Fruit fly (Drosophila melanogaster) whole organism, embryonic: ENCODE data around the gene CG9667.

Source experiments
- CG10274 ChIP-seq: fragments of 200-800 bp; sonication (Bioruptor generic); optimal IDR thresholded peaks from 3 replicates; lab custom pipeline; 2017; ENCODE audit warnings: missing biosample characterization, mild to moderate bottlenecking, missing genetic modification characterization
- CG10462 ChIP-seq: fragments of 200-800 bp; sonication (Bioruptor generic); optimal IDR thresholded peaks from 2 replicates; lab custom pipeline; 2016; ENCODE audit warnings: missing biosample characterization, missing genetic modification characterization
- CG10654 ChIP-seq: fragments of 200-800 bp; sonication (Bioruptor generic); optimal IDR thresholded peaks from 2 replicates; lab custom pipeline; 2016; ENCODE audit warnings: missing biosample characterization, missing genetic modification characterization
- CG11093 ChIP-seq: fragments of 200-800 bp; sonication (Bioruptor generic); IDR thresholded peaks from 3 replicates; pipeline ENCODE4 v1.3.6; 2022; ENCODE audit warnings: missing biosample characterization, missing genetic modification characterization
- CG11504 ChIP-seq: fragments of 200-800 bp; sonication (Bioruptor generic); optimal IDR thresholded peaks from 3 replicates; lab custom pipeline; 2019; ENCODE audit warnings: missing biosample characterization, mild to moderate bottlenecking, missing genetic modification characterization, moderate library complexity
- CG12155 ChIP-seq: fragments of 200-800 bp; sonication (Bioruptor generic); optimal IDR thresholded peaks from 3 replicates; lab custom pipeline; 2016; ENCODE audit warnings: missing biosample characterization, missing genetic modification characterization
- CG12391 ChIP-seq: fragments of 200-800 bp; sonication (Bioruptor generic); optimal IDR thresholded peaks from 3 replicates; lab custom pipeline; 2018; ENCODE audit warnings: missing biosample characterization, mild to moderate bottlenecking, missing genetic modification characterization, moderate library complexity
- CG13123 ChIP-seq: fragments of 200-800 bp; sonication (Bioruptor generic); optimal IDR thresholded peaks from 2 replicates; lab custom pipeline; 2016; ENCODE audit warnings: missing biosample characterization, missing genetic modification characterization
- CG15011 ChIP-seq: fragments of 200-800 bp; sonication (Bioruptor generic); optimal IDR thresholded peaks from 3 replicates; lab custom pipeline; 2018; ENCODE audit warnings: missing biosample characterization, mild to moderate bottlenecking, missing genetic modification characterization
- CG2875 ChIP-seq: fragments of 200-800 bp; sonication (Bioruptor generic); optimal IDR thresholded peaks from 2 replicates; lab custom pipeline; 2017; ENCODE audit warnings: missing biosample characterization, mild to moderate bottlenecking, missing genetic modification characterization, missing genetic modification reagents
- CG34224 ChIP-seq: fragments of 200-800 bp; sonication (Bioruptor generic); IDR thresholded peaks from 3 replicates; pipeline ENCODE4 v1.3.6; 2022; ENCODE audit warnings: missing biosample characterization, missing genetic modification characterization; ENCODE audit not compliant: partially characterized antibody
- CG5245 ChIP-seq: fragments of 200-800 bp; sonication (Bioruptor generic); optimal IDR thresholded peaks from 3 replicates; lab custom pipeline; 2016; ENCODE audit warnings: missing biosample characterization, missing genetic modification characterization
- CG7372 ChIP-seq: fragments of 200-800 bp; sonication (Bioruptor generic); IDR thresholded peaks from 2 replicates; pipeline ENCODE4 v1.3.6; 2022; ENCODE audit warnings: missing biosample characterization, missing genetic modification characterization
- CG8089 ChIP-seq: fragments of 200-800 bp; sonication (Bioruptor generic); optimal IDR thresholded peaks from 3 replicates; lab custom pipeline; 2016; ENCODE audit warnings: missing biosample characterization, missing genetic modification characterization
- CG9215 ChIP-seq: fragments of 200-800 bp; sonication (Bioruptor generic); IDR thresholded peaks from 2 replicates; pipeline ENCODE4 v1.3.6; 2022; ENCODE audit warnings: missing biosample characterization, missing genetic modification characterization
- CrebB ChIP-seq: fragments of 200-800 bp; sonication (Bioruptor generic); optimal IDR thresholded peaks from 3 replicates; lab custom pipeline; 2018; ENCODE audit warnings: missing biosample characterization, mild to moderate bottlenecking, missing genetic modification characterization
- Dref ChIP-seq: fragments of 200-800 bp; sonication (Bioruptor generic); IDR thresholded peaks from 2 replicates; pipeline ENCODE4 v1.3.6; 2022; ENCODE audit warnings: missing biosample characterization, missing genetic modification characterization
- E2f2 ChIP-seq: fragments of 200-800 bp; sonication (Bioruptor generic); IDR thresholded peaks from 2 replicates; pipeline ENCODE4 v1.3.6; 2022; ENCODE audit warnings: missing biosample characterization, missing genetic modification characterization
- Fer3 ChIP-seq: fragments of 200-800 bp; sonication (Bioruptor generic); optimal IDR thresholded peaks from 2 replicates; lab custom pipeline; 2018; ENCODE audit warnings: missing biosample characterization, mild to moderate bottlenecking, missing genetic modification characterization, moderate library complexity
- H15 ChIP-seq: fragments of 200-800 bp; sonication (Bioruptor generic); IDR thresholded peaks from 3 replicates; pipeline ENCODE4 v1.3.6; 2022; ENCODE audit warnings: missing biosample characterization, missing genetic modification characterization
- HLH4C ChIP-seq: fragments of 200-800 bp; sonication (Bioruptor generic); IDR thresholded peaks from 3 replicates; pipeline ENCODE4 v1.3.6; 2022; ENCODE audit warnings: missing biosample characterization, missing genetic modification characterization; ENCODE audit not compliant: partially characterized antibody
- Hmx ChIP-seq: fragments of 200-800 bp; sonication (Bioruptor generic); optimal IDR thresholded peaks from 2 replicates; lab custom pipeline; 2016; ENCODE audit warnings: missing biosample characterization, missing genetic modification characterization
- Lpt ChIP-seq: fragments of >200 bp; optimal IDR thresholded peaks from 2 replicates; lab custom pipeline; 2018; ENCODE audit warnings: missing biosample characterization, missing genetic modification characterization
- Poxn ChIP-seq: fragments of 200-800 bp; sonication (Bioruptor generic); IDR thresholded peaks from 2 replicates; pipeline ENCODE4 v1.3.6; 2022; ENCODE audit warnings: missing biosample characterization, missing genetic modification characterization
- Ptx1 ChIP-seq: fragments of 200-800 bp; sonication (Bioruptor generic); IDR thresholded peaks from 2 replicates; pipeline ENCODE4 v1.3.6; 2022; ENCODE audit warnings: missing biosample characterization, missing genetic modification characterization
- Scr ChIP-seq: fragments of 200-800 bp; sonication (Bioruptor generic); IDR thresholded peaks from 2 replicates; pipeline ENCODE4 v1.3.6; 2022; ENCODE audit warnings: missing biosample characterization, missing genetic modification characterization; ENCODE audit not compliant: partially characterized antibody
- Sry-β ChIP-seq: fragments of 200-800 bp; sonication (Bioruptor generic); optimal IDR thresholded peaks from 2 replicates; lab custom pipeline; 2018; ENCODE audit warnings: missing biosample characterization, mild to moderate bottlenecking, missing genetic modification characterization, moderate library complexity
- Taf1 ChIP-seq: fragments of 200-800 bp; sonication (Bioruptor generic); IDR thresholded peaks from 2 replicates; pipeline ENCODE4 v1.3.6; 2022; ENCODE audit warnings: missing biosample characterization, missing genetic modification characterization
- Vsx1 ChIP-seq: fragments of 200-800 bp; sonication (Bioruptor generic); optimal IDR thresholded peaks from 2 replicates; lab custom pipeline; 2017; ENCODE audit warnings: missing biosample characterization, mild to moderate bottlenecking, missing genetic modification characterization, missing genetic modification reagents
- corto ChIP-seq: fragments of 200-800 bp; sonication (Bioruptor generic); optimal IDR thresholded peaks from 2 replicates; lab custom pipeline; 2016; ENCODE audit warnings: missing biosample characterization, mild to moderate bottlenecking, missing genetic modification characterization, moderate library complexity
- dmrt11E ChIP-seq: fragments of 200-800 bp; sonication (Bioruptor generic); optimal IDR thresholded peaks from 3 replicates; lab custom pipeline; 2018; ENCODE audit warnings: missing biosample characterization, mild to moderate bottlenecking, missing genetic modification characterization, moderate library complexity
- grau ChIP-seq: fragments of 200-800 bp; optimal IDR thresholded peaks from 3 replicates; lab custom pipeline; 2019; ENCODE audit warnings: missing biosample characterization, mild to moderate bottlenecking, missing genetic modification characterization, moderate library complexity
- lola ChIP-seq, 3 experiments: fragments of >200 bp in 2 of 3; fragments of 200-800 bp in 1 of 3; sonication (Bioruptor generic) in 1 of 3; optimal IDR thresholded peaks; 2 replicates each; lab custom pipeline; 2017 to 2019; ENCODE audit warnings: missing biosample characterization in 3 of 3, missing genetic modification characterization in 3 of 3, mild to moderate bottlenecking in 1 of 3, moderate library complexity in 1 of 3
- lov ChIP-seq, 2 experiments: fragments of 200-800 bp in 1 of 2; fragments of >200 bp in 1 of 2; sonication (Bioruptor generic) in 1 of 2; IDR thresholded peaks in 1 of 2; optimal IDR thresholded peaks in 1 of 2; 2 replicates in 1 of 2; 3 replicates in 1 of 2; pipeline versions ENCODE4 v1.3.6 to Lab custom; 2017 to 2022; ENCODE audit warnings: missing biosample characterization in 1 of 2, missing genetic modification characterization in 1 of 2
- luna ChIP-seq: fragments of 200-800 bp; sonication (Bioruptor generic); optimal IDR thresholded peaks from 2 replicates; lab custom pipeline; 2016; ENCODE audit warnings: missing biosample characterization, missing genetic modification characterization
- maf-S ChIP-seq: fragments of 200-800 bp; sonication (Bioruptor generic); optimal IDR thresholded peaks from 2 replicates; lab custom pipeline; 2016; ENCODE audit warnings: missing biosample characterization, missing genetic modification characterization
- nerfin-2 ChIP-seq: fragments of 200-800 bp; sonication (Bioruptor generic); IDR thresholded peaks from 2 replicates; pipeline ENCODE4 v1.3.6; 2022; ENCODE audit warnings: missing biosample characterization, missing genetic modification characterization; ENCODE audit not compliant: partially characterized antibody
- nom ChIP-seq: fragments of 200-800 bp; sonication (Bioruptor generic); optimal IDR thresholded peaks from 2 replicates; lab custom pipeline; 2017; ENCODE audit warnings: missing biosample characterization, missing genetic modification characterization, mild to moderate bottlenecking, moderate library complexity, missing genetic modification reagents
- sc ChIP-seq, 3 experiments: fragments of >200 bp in 2 of 3; fragments of 200-800 bp in 1 of 3; sonication (Bioruptor generic) in 1 of 3; optimal IDR thresholded peaks; 2 replicates in 2 of 3; 3 replicates in 1 of 3; lab custom pipeline; 2017; ENCODE audit warnings: mild to moderate bottlenecking in 1 of 3, missing biosample characterization in 1 of 3, missing genetic modification characterization in 1 of 3, missing genetic modification reagents in 1 of 3
- scrt ChIP-seq: fragments of 200-800 bp; sonication (Bioruptor generic); optimal IDR thresholded peaks from 2 replicates; lab custom pipeline; 2018; ENCODE audit warnings: missing biosample characterization, mild to moderate bottlenecking, missing genetic modification characterization, moderate library complexity
- sens-2 ChIP-seq: fragments of 200-800 bp; sonication (Bioruptor generic); IDR thresholded peaks from 2 replicates; pipeline ENCODE4 v1.3.6; 2022; ENCODE audit warnings: missing biosample characterization, missing genetic modification characterization
- shn ChIP-seq: fragments of 200-800 bp; sonication (Bioruptor generic); optimal IDR thresholded peaks from 3 replicates; lab custom pipeline; 2016; ENCODE audit warnings: missing biosample characterization, missing genetic modification characterization
- slbo ChIP-seq: fragments of 200-800 bp; sonication (Bioruptor generic); IDR thresholded peaks from 2 replicates; pipeline ENCODE4 v1.3.6; 2022; ENCODE audit warnings: missing biosample characterization, missing genetic modification characterization
- slp2 ChIP-seq: fragments of 200-800 bp; sonication (Bioruptor generic); optimal IDR thresholded peaks from 2 replicates; lab custom pipeline; 2016; ENCODE audit warnings: missing biosample characterization, missing genetic modification characterization
- sr ChIP-seq: fragments of 200-800 bp; sonication (Bioruptor generic); IDR thresholded peaks from 3 replicates; pipeline ENCODE4 v1.3.6; 2022; ENCODE audit warnings: missing biosample characterization, missing genetic modification characterization
- vvl ChIP-seq: fragments of 200-800 bp; sonication (Bioruptor generic); IDR thresholded peaks from 2 replicates; pipeline ENCODE4 v1.3.6; 2022; ENCODE audit warnings: missing biosample characterization, missing genetic modification characterization
- zfh1 ChIP-seq: fragments of 200-800 bp; sonication (Bioruptor generic); IDR thresholded peaks from 3 replicates; pipeline ENCODE4 v1.3.6; 2022; ENCODE audit warnings: missing biosample characterization, missing genetic modification characterization

Gene CG9667

dm6 chr3R:8113833-8114673 lies 12.1 kb downstream of the CG9667 start:
- TF ChIP-seq CG10462 (GFP tag; lab: Kevin White, UChicago) (peak; percentile 44), lov (optimal IDR thresholded peaks at IDR 0.05; lab: Kevin White, UChicago) (no peak), lov (GFP tag; IDR thresholded peaks at IDR 0.05; lab: Robert Waterston, UW) (peak; percentile 76; the same call in 2 of the 3 replicates), grau (tag; lab: Kevin White, UChicago) (peak; percentile 82), Hmx (GFP tag; lab: Kevin White, UChicago) (peak; percentile 49), CG12155 (GFP tag; lab: Kevin White, UChicago) (peak; percentile 71), CG13123 (GFP tag; lab: Kevin White, UChicago) (peak; percentile 49), Poxn (GFP tag; lab: Robert Waterston, UW) (peak; percentile 52; the same call in 1 of the 2 replicates), CG10274 (GFP tag; lab: Kevin White, UChicago) (peak; percentile 62), sc (optimal IDR thresholded peaks at IDR 0.05; lab: Kevin White, UChicago) (no peak), sc (GFP tag; optimal IDR thresholded peaks at IDR 0.05; lab: Kevin White, UChicago) (peak; percentile 54), CG12391 (peak; percentile 90), Lpt (GFP tag; lab: Kevin White, UChicago) (no peak), shn (peak; percentile 77), sr (GFP tag; lab: Robert Waterston, UW) (peak; percentile 62; the same call in 2 of the 3 replicates), CG8089 (GFP tag; lab: Kevin White, UChicago) (peak; percentile 75), slp2 (peak; percentile 83), CG2875 (GFP tag; lab: Kevin White, UChicago) (peak; percentile 63), lola (GFP tag; optimal IDR thresholded peaks at IDR 0.05; lab: Kevin White, UChicago) (peak in 1 of 3 experiments; percentile 74), CG5245 (GFP tag; lab: Kevin White, UChicago) (peak; percentile 83), CG11093 (GFP tag; lab: Robert Waterston, UW) (peak; percentile 57; the same call in 1 of the 3 replicates), nom (GFP tag; lab: Kevin White, UChicago) (peak; percentile 75), maf-S (GFP tag; lab: Kevin White, UChicago) (peak; percentile 37), Fer3 (peak; percentile 84), CG10654 (GFP tag; lab: Kevin White, UChicago) (peak; percentile 69), Ptx1 (peak; percentile 84), E2f2 (GFP tag; lab: Robert Waterston, UW) (peak; percentile 60), H15 (peak; percentile 71), luna (GFP tag; lab: Kevin White, UChicago) (peak; percentile 68), CG11504 (tag; lab: Kevin White, UChicago) (peak; percentile 88), CG7372 (GFP tag; lab: Robert Waterston, UW) (peak; percentile 71; the same call in 1 of the 2 replicates), Scr (GFP tag; lab: Robert Waterston, UW) (no peak), CG15011 (GFP tag; lab: Kevin White, UChicago) (peak; percentile 82), Vsx1 (peak; percentile 24), CrebB (tag; lab: Kevin White, UChicago) (peak; percentile 46), CG9215 (GFP tag; lab: Robert Waterston, UW) (peak; percentile 67), sens-2 (GFP tag; lab: Robert Waterston, UW) (peak; percentile 46; the same call in 1 of the 2 replicates), Sry-β (GFP tag; lab: Kevin White, UChicago) (peak; percentile 12), nerfin-2 (no peak), zfh1 (GFP tag; lab: Robert Waterston, UW) (peak; percentile 85), vvl (GFP tag; lab: Robert Waterston, UW) (peak; percentile 92), scrt (GFP tag; lab: Kevin White, UChicago) (peak; percentile 90), corto (peak; percentile 82), dmrt11E (peak; percentile 76), Taf1 (GFP tag; lab: Robert Waterston, UW) (peak; percentile 57; the same call in 1 of the 2 replicates), HLH4C (GFP tag; lab: Robert Waterston, UW) (no peak), CG34224 (GFP tag; lab: Robert Waterston, UW) (no peak), Dref (GFP tag; lab: Robert Waterston, UW) (no peak), slbo (GFP tag; lab: Robert Waterston, UW) (peak; percentile 80)
